Fruit fly (Drosophila melanogaster) whole organism, embryonic: ENCODE measurements around the gene CG42711.

Source experiments
- Adf1 ChIP-seq: fragments of 200-800 bp; sonication (Bioruptor generic); IDR thresholded peaks from 2 replicates; pipeline ENCODE4 v1.3.6; 2022; ENCODE audit warnings: missing biosample characterization, missing genetic modification characterization
- Asciz ChIP-seq: fragments of 200-800 bp; sonication (Bioruptor generic); optimal IDR thresholded peaks from 2 replicates; lab custom pipeline; 2017; ENCODE audit warnings: missing biosample characterization, mild to moderate bottlenecking, missing genetic modification characterization, missing genetic modification reagents
- B-H2 ChIP-seq: fragments of 200-800 bp; sonication (Bioruptor generic); optimal IDR thresholded peaks from 2 replicates; lab custom pipeline; 2018; ENCODE audit warnings: missing biosample characterization, mild to moderate bottlenecking, missing genetic modification characterization
- Bgb ChIP-seq: fragments of 200-800 bp; sonication (Bioruptor generic); IDR thresholded peaks from 2 replicates; pipeline ENCODE4 v1.3.6; 2022; ENCODE audit warnings: missing biosample characterization, missing genetic modification characterization; ENCODE audit not compliant: partially characterized antibody
- CG10543 ChIP-seq: fragments of 200-800 bp; sonication (Bioruptor generic); optimal IDR thresholded peaks from 3 replicates; lab custom pipeline; 2017; ENCODE audit warnings: missing biosample characterization, mild to moderate bottlenecking, missing genetic modification characterization, moderate library complexity
- CG12659 ChIP-seq: fragments of 200-800 bp; sonication (Bioruptor generic); optimal IDR thresholded peaks from 3 replicates; lab custom pipeline; 2017; ENCODE audit warnings: mild to moderate bottlenecking, missing biosample characterization, missing genetic modification reagents, missing genetic modification characterization
- CG14667 ChIP-seq: fragments of 200-800 bp; sonication (Bioruptor generic); IDR thresholded peaks from 2 replicates; pipeline ENCODE4 v1.3.6; 2022; ENCODE audit warnings: missing biosample characterization, missing genetic modification characterization
- CG15479 ChIP-seq: fragments of 200-800 bp; sonication (Bioruptor generic); optimal IDR thresholded peaks from 3 replicates; lab custom pipeline; 2019; ENCODE audit warnings: missing biosample characterization, mild to moderate bottlenecking, missing genetic modification characterization, moderate library complexity
- CG17359 ChIP-seq: fragments of 200-800 bp; sonication (Bioruptor generic); optimal IDR thresholded peaks from 3 replicates; lab custom pipeline; 2018; ENCODE audit warnings: missing biosample characterization, mild to moderate bottlenecking, missing genetic modification characterization, moderate library complexity
- CG17361 ChIP-seq: fragments of 200-800 bp; sonication (Bioruptor generic); IDR thresholded peaks from 3 replicates; pipeline ENCODE4 v1.3.6; 2022; ENCODE audit warnings: missing biosample characterization, missing genetic modification characterization
- CG18262 ChIP-seq: fragments of 200-800 bp; optimal IDR thresholded peaks from 3 replicates; lab custom pipeline; 2019; ENCODE audit warnings: missing biosample characterization, mild to moderate bottlenecking, missing genetic modification characterization, moderate library complexity
- CG2875 ChIP-seq: fragments of 200-800 bp; sonication (Bioruptor generic); optimal IDR thresholded peaks from 2 replicates; lab custom pipeline; 2017; ENCODE audit warnings: missing biosample characterization, mild to moderate bottlenecking, missing genetic modification characterization, missing genetic modification reagents
- CG3065 ChIP-seq: fragments of 200-800 bp; sonication (Bioruptor generic); optimal IDR thresholded peaks from 2 replicates; lab custom pipeline; 2016; ENCODE audit warnings: missing biosample characterization, missing genetic modification characterization
- CG31441 ChIP-seq: fragments of 200-800 bp; sonication (Bioruptor generic); IDR thresholded peaks from 2 replicates; pipeline ENCODE4 v1.3.6; 2022; ENCODE audit warnings: missing biosample characterization, missing genetic modification characterization
- CG32772 ChIP-seq: fragments of 200-800 bp; sonication (Bioruptor generic); IDR thresholded peaks from 2 replicates; pipeline ENCODE4 v1.3.6; 2022; ENCODE audit warnings: missing biosample characterization, missing genetic modification characterization
- CG4360 ChIP-seq: fragments of 200-800 bp; sonication (Bioruptor generic); IDR thresholded peaks from 2 replicates; pipeline ENCODE4 v1.3.6; 2022; ENCODE audit warnings: missing biosample characterization, missing genetic modification characterization
- CG5953 ChIP-seq: fragments of 200-800 bp; sonication (Bioruptor generic); IDR thresholded peaks from 2 replicates; pipeline ENCODE4 v1.3.6; 2022; ENCODE audit warnings: missing biosample characterization, missing genetic modification characterization
- CG7963 ChIP-seq: fragments of 200-800 bp; sonication (Bioruptor generic); IDR thresholded peaks from 3 replicates; pipeline ENCODE4 v1.3.6; 2022; ENCODE audit warnings: missing biosample characterization, missing genetic modification characterization; ENCODE audit not compliant: partially characterized antibody
- Dad ChIP-seq: fragments of 200-800 bp; sonication (Bioruptor generic); optimal IDR thresholded peaks from 3 replicates; lab custom pipeline; 2016; ENCODE audit warnings: missing biosample characterization, missing genetic modification characterization
- Dref ChIP-seq: fragments of 200-800 bp; sonication (Bioruptor generic); IDR thresholded peaks from 2 replicates; pipeline ENCODE4 v1.3.6; 2022; ENCODE audit warnings: missing biosample characterization, missing genetic modification characterization
- E2f2 ChIP-seq: fragments of 200-800 bp; sonication (Bioruptor generic); IDR thresholded peaks from 2 replicates; pipeline ENCODE4 v1.3.6; 2022; ENCODE audit warnings: missing biosample characterization, missing genetic modification characterization
- Fer2 ChIP-seq: fragments of 200-800 bp; sonication (Bioruptor generic); optimal IDR thresholded peaks from 2 replicates; lab custom pipeline; 2018; ENCODE audit warnings: missing biosample characterization, mild to moderate bottlenecking, missing genetic modification characterization, moderate library complexity
- Hmx ChIP-seq: fragments of 200-800 bp; sonication (Bioruptor generic); optimal IDR thresholded peaks from 2 replicates; lab custom pipeline; 2016; ENCODE audit warnings: missing biosample characterization, missing genetic modification characterization
- Ptx1 ChIP-seq: fragments of 200-800 bp; sonication (Bioruptor generic); IDR thresholded peaks from 2 replicates; pipeline ENCODE4 v1.3.6; 2022; ENCODE audit warnings: missing biosample characterization, missing genetic modification characterization
- Six4 ChIP-seq: fragments of 200-800 bp; sonication (Bioruptor generic); optimal IDR thresholded peaks from 2 replicates; lab custom pipeline; 2016; ENCODE audit warnings: missing biosample characterization, missing genetic modification characterization
- Ssrp ChIP-seq: fragments of 200-800 bp; sonication (Bioruptor generic); optimal IDR thresholded peaks from 2 replicates; lab custom pipeline; 2018; ENCODE audit warnings: missing biosample characterization, mild to moderate bottlenecking, missing genetic modification characterization, moderate library complexity
- amos ChIP-seq: fragments of 200-800 bp; sonication (Bioruptor generic); IDR thresholded peaks from 2 replicates; pipeline ENCODE4 v1.3.6; 2022; ENCODE audit warnings: missing biosample characterization, missing genetic modification characterization; ENCODE audit not compliant: partially characterized antibody
- bab2 ChIP-seq: fragments of 200-800 bp; sonication (Bioruptor generic); optimal IDR thresholded peaks from 2 replicates; lab custom pipeline; 2016; ENCODE audit warnings: missing biosample characterization, missing genetic modification characterization
- chinmo ChIP-seq: fragments of 200-800 bp; sonication (Bioruptor generic); IDR thresholded peaks from 4 replicates; pipeline ENCODE4 v1.3.6; 2022; ENCODE audit warnings: missing biosample characterization, missing genetic modification characterization; ENCODE audit not compliant: partially characterized antibody
- chm ChIP-seq: fragments of 200-800 bp; sonication (Bioruptor generic); IDR thresholded peaks from 2 replicates; pipeline ENCODE4 v1.3.6; 2022; ENCODE audit warnings: missing biosample characterization, missing genetic modification characterization
- corto ChIP-seq: fragments of 200-800 bp; sonication (Bioruptor generic); optimal IDR thresholded peaks from 2 replicates; lab custom pipeline; 2016; ENCODE audit warnings: missing biosample characterization, mild to moderate bottlenecking, missing genetic modification characterization, moderate library complexity
- crc ChIP-seq: fragments of 200-800 bp; sonication (Bioruptor generic); optimal IDR thresholded peaks from 2 replicates; lab custom pipeline; 2016; ENCODE audit warnings: missing biosample characterization, missing genetic modification characterization
- dan ChIP-seq: fragments of 200-800 bp; sonication (Bioruptor generic); IDR thresholded peaks from 2 replicates; pipeline ENCODE4 v1.3.6; 2022; ENCODE audit warnings: missing biosample characterization, missing genetic modification characterization
- dysf ChIP-seq: fragments of 200-800 bp; sonication (Bioruptor generic); IDR thresholded peaks from 3 replicates; pipeline ENCODE4 v1.3.6; 2022; ENCODE audit warnings: missing biosample characterization, missing genetic modification characterization
- en ChIP-seq: fragments of 200-800 bp; sonication (Bioruptor generic); optimal IDR thresholded peaks from 2 replicates; lab custom pipeline; 2016; ENCODE audit warnings: missing biosample characterization, missing genetic modification characterization
- her ChIP-seq: fragments of 200-800 bp; sonication (Bioruptor generic); optimal IDR thresholded peaks from 2 replicates; lab custom pipeline; 2016; ENCODE audit warnings: missing biosample characterization, missing genetic modification characterization
- p53 ChIP-seq: fragments of 200-800 bp; sonication (Bioruptor generic); optimal IDR thresholded peaks from 2 replicates; lab custom pipeline; 2016; ENCODE audit warnings: missing biosample characterization, missing genetic modification characterization
- pfk ChIP-seq: fragments of 200-800 bp; sonication (Bioruptor generic); optimal IDR thresholded peaks from 2 replicates; lab custom pipeline; 2018; ENCODE audit warnings: missing biosample characterization, mild to moderate bottlenecking, missing genetic modification characterization, moderate library complexity
- phol ChIP-seq: fragments of 200-800 bp; sonication (Bioruptor generic); optimal IDR thresholded peaks from 3 replicates; lab custom pipeline; 2018; ENCODE audit warnings: missing biosample characterization, mild to moderate bottlenecking, missing genetic modification characterization, moderate library complexity
- psq ChIP-seq: fragments of 200-800 bp; sonication (Bioruptor generic); optimal IDR thresholded peaks from 2 replicates; lab custom pipeline; 2017; ENCODE audit warnings: missing biosample characterization, missing genetic modification characterization
- scrt ChIP-seq: fragments of 200-800 bp; sonication (Bioruptor generic); optimal IDR thresholded peaks from 2 replicates; lab custom pipeline; 2018; ENCODE audit warnings: missing biosample characterization, mild to moderate bottlenecking, missing genetic modification characterization, moderate library complexity
- sens-2 ChIP-seq: fragments of 200-800 bp; sonication (Bioruptor generic); IDR thresholded peaks from 2 replicates; pipeline ENCODE4 v1.3.6; 2022; ENCODE audit warnings: missing biosample characterization, missing genetic modification characterization
- shn ChIP-seq: fragments of 200-800 bp; sonication (Bioruptor generic); optimal IDR thresholded peaks from 3 replicates; lab custom pipeline; 2016; ENCODE audit warnings: missing biosample characterization, missing genetic modification characterization
- sob ChIP-seq: fragments of 200-800 bp; sonication (Bioruptor generic); IDR thresholded peaks from 2 replicates; pipeline ENCODE4 v1.3.6; 2022; ENCODE audit warnings: missing biosample characterization, missing genetic modification characterization
- tin ChIP-seq: fragments of 200-800 bp; sonication (Bioruptor generic); optimal IDR thresholded peaks from 3 replicates; lab custom pipeline; 2016; ENCODE audit warnings: missing biosample characterization, missing genetic modification characterization
- wdn ChIP-seq: fragments of 200-800 bp; sonication (Bioruptor generic); IDR thresholded peaks from 2 replicates; pipeline ENCODE4 v1.3.6; 2022; ENCODE audit warnings: missing biosample characterization, missing genetic modification characterization
- yki ChIP-seq: fragments of >200 bp; optimal IDR thresholded peaks from 3 replicates; lab custom pipeline; 2018
- z ChIP-seq: fragments of 200-800 bp; sonication (Bioruptor generic); IDR thresholded peaks from 3 replicates; pipeline ENCODE4 v1.3.6; 2022; ENCODE audit warnings: missing biosample characterization, missing genetic modification characterization
- zfh1 ChIP-seq: fragments of 200-800 bp; sonication (Bioruptor generic); IDR thresholded peaks from 3 replicates; pipeline ENCODE4 v1.3.6; 2022; ENCODE audit warnings: missing biosample characterization, missing genetic modification characterization
- zfh2 ChIP-seq: fragments of 200-800 bp; sonication (Bioruptor generic); optimal IDR thresholded peaks from 2 replicates; lab custom pipeline; 2016; ENCODE audit warnings: missing biosample characterization, missing genetic modification characterization

The CG42711 gene

DNA sequence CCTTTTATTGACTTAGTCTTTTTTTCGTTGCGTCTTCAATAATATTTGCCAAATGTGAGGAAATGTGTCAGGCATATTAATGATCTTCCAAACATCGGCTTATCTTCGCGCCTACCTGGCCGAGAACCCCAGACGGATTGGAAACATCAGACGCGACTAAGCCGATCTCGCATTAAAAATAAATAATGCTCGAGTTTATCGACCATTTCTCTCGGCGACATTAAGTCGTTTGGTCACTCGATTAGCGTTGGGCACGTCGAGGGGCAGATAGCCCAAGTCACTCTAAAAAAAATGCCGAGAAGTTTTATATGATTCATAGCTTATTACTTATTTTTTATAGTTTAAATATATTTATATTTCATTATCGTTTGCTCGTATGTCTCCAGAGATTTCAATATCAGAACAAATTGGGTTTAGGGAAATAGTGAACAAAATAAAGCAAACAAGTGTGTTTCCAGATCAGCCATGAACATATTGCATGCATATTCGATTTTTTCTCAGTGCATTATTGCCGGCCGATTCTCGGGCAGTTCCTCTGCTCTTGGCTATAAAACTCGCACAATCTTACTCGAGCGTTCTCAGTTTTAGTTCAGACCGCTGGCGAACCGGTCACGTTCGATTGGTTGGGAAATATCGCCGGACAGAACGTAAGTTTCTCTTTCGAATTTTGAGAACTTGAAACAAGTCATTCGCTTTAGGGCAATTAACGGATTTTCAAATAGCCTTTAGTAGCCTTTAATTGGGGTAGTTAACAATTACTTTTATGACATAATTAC is 25.9 kb downstream of the CG42711 start, which contains the start of gene Ance (continued):
- peak; percentile 13 for TF ChIP-seq phol (tag; lab: Kevin White, UChicago)
- TF ChIP-seq Fer2 (tag; lab: Kevin White, UChicago), result no peak
- no peak for TF ChIP-seq sens-2
- TF ChIP-seq p53 (GFP tag; lab: Kevin White, UChicago), result no peak
- TF ChIP-seq CG12659 (GFP tag; lab: Kevin White, UChicago), result peak; percentile 61
- TF ChIP-seq tin (GFP tag; lab: Kevin White, UChicago), result peak; percentile 35
- TF ChIP-seq CG14667, result no peak
- no peak for TF ChIP-seq psq (GFP tag; lab: Kevin White, UChicago)
- TF ChIP-seq CG10543, result peak; percentile 23
- no peak for TF ChIP-seq CG17361
- TF ChIP-seq chm (GFP tag; lab: Robert Waterston, UW), result 0 out of 2 replicates have a peak, but pooled peaks have one; percentile 30
- no peak for TF ChIP-seq Dref (GFP tag; lab: Robert Waterston, UW)
- TF ChIP-seq scrt (GFP tag; lab: Kevin White, UChicago), result no peak
- no peak for TF ChIP-seq CG3065
- no peak for TF ChIP-seq en (GFP tag; lab: Kevin White, UChicago)
- no peak for TF ChIP-seq CG2875 (GFP tag; lab: Kevin White, UChicago)
- TF ChIP-seq her (GFP tag; lab: Kevin White, UChicago), result peak; percentile 4
- TF ChIP-seq crc (GFP tag; lab: Kevin White, UChicago), result no peak
- TF ChIP-seq CG18262, result peak; percentile 40
- TF ChIP-seq zfh1 (GFP tag; lab: Robert Waterston, UW), result peak; percentile 62
- no peak for TF ChIP-seq CG5953
- no peak for TF ChIP-seq Dad
- TF ChIP-seq CG32772 (GFP tag; lab: Robert Waterston, UW), result no peak
- no peak for TF ChIP-seq shn (GFP tag; lab: Kevin White, UChicago)
- no peak for TF ChIP-seq B-H2 (GFP tag; lab: Kevin White, UChicago)
- no peak for TF ChIP-seq CG15479 (GFP tag; lab: Kevin White, UChicago)
- TF ChIP-seq z (GFP tag; lab: Robert Waterston, UW), result no peak
- peak; percentile 11 for TF ChIP-seq zfh2 (GFP tag; lab: Kevin White, UChicago)
- TF ChIP-seq Bgb, result no peak; the same call in 1 of the 2 replicates
- TF ChIP-seq Six4 (GFP tag; lab: Kevin White, UChicago), result no peak
- no peak for TF ChIP-seq CG4360 (GFP tag; lab: Robert Waterston, UW)
- TF ChIP-seq Asciz, result no peak
- 0 out of 2 replicates have a peak, but pooled peaks have one; percentile 48 for TF ChIP-seq wdn (GFP tag; lab: Robert Waterston, UW)
- no peak for TF ChIP-seq corto (GFP tag; lab: Kevin White, UChicago)
- no peak for TF ChIP-seq pfk (GFP tag; lab: Kevin White, UChicago)
- peak; percentile 44; the same call in 2 of the 3 replicates for TF ChIP-seq dysf (GFP tag; lab: Robert Waterston, UW)
- peak; percentile 14; the same call in 1 of the 2 replicates for TF ChIP-seq E2f2 (GFP tag; lab: Robert Waterston, UW)
- peak; percentile 54; the same call in 1 of the 2 replicates for TF ChIP-seq Ptx1
- no peak; the same call in 1 of the 2 replicates for TF ChIP-seq Adf1
- 0 out of 2 replicates have a peak, but pooled peaks have one; percentile 15 for TF ChIP-seq CG31441 (GFP tag; lab: Robert Waterston, UW)
- TF ChIP-seq dan (GFP tag; lab: Robert Waterston, UW), result no peak
- TF ChIP-seq chinmo (GFP tag; lab: Robert Waterston, UW), result 0 out of 4 replicates have a peak, but pooled peaks have one; percentile 19
- peak; percentile 53; the same call in 1 of the 2 replicates for TF ChIP-seq sob (GFP tag; lab: Robert Waterston, UW)
- TF ChIP-seq bab2 (GFP tag; lab: Kevin White, UChicago), result no peak
- TF ChIP-seq CG17359 (tag; lab: Kevin White, UChicago), result peak; percentile 2
- TF ChIP-seq Ssrp (tag; lab: Kevin White, UChicago), result peak; percentile 9
- no peak; the same call in 1 of the 2 replicates for TF ChIP-seq amos (GFP tag; lab: Robert Waterston, UW)
- no peak for TF ChIP-seq Hmx (GFP tag; lab: Kevin White, UChicago)
- TF ChIP-seq CG7963 (GFP tag; lab: Robert Waterston, UW), result no peak
- TF ChIP-seq yki (lab: Kevin White, UChicago), result no peak
